Fruit fly (Drosophila melanogaster): ENCODE data around the gene capt.

capt gene

DNA sequence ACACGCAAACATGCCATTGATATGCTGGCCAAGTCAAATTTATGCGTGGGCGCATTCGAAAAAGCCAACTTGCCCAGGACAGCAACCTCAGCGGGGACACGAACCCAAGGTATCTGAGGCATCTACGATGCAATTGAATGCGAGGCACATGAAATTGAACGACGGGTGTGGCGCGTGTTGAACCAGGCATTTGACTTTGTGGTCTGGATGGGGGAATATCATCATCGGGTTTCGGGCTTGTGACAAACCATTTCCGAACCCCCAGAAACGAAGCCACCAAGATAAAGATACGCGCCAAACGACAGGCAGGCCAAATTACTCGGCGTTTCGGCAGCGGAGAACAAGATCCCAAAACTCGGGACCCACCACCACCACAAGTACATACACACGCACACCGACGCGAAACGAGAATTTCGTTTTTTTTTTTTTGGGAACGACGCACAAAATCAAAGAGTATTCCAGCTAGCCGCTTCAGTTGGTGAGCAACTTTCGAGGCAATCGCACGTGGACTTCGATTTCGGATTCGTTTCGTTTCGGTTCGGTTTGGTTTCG lies 15.3 kb downstream of the capt start, which contains the start of gene MFS3 (continued):
- 0 out of 2 replicates have a peak, but pooled peaks have one; percentile 11 for TF ChIP-seq amos (GFP tag; IDR thresholded peaks at IDR 0.05; ENCODE audit: partially characterized antibody)
- peak; percentile 96 for TF ChIP-seq sqz (GFP tag; optimal IDR thresholded peaks at IDR 0.05)
- TF ChIP-seq wek (GFP tag; optimal IDR thresholded peaks at IDR 0.05): no peak
- TF ChIP-seq CG34422 (GFP tag; IDR thresholded peaks at IDR 0.05): no peak
- TF ChIP-seq dysf (GFP tag; IDR thresholded peaks at IDR 0.05): 0 out of 3 replicates have a peak, but pooled peaks have one; percentile 22
- no peak for TF ChIP-seq unc-4 (GFP tag; IDR thresholded peaks at IDR 0.05; ENCODE audit: partially characterized antibody)
- no peak for TF ChIP-seq CG31365 (tag; optimal IDR thresholded peaks at IDR 0.05)
- no peak for TF ChIP-seq ems (GFP tag; optimal IDR thresholded peaks at IDR 0.05)
- TF ChIP-seq C15 (GFP tag; IDR thresholded peaks at IDR 0.05): 0 out of 3 replicates have a peak, but pooled peaks have one; percentile 4
- no peak for TF ChIP-seq CG8944 (GFP tag; optimal IDR thresholded peaks at IDR 0.05)
- peak; percentile 19 for TF ChIP-seq Ets97D (GFP tag; optimal IDR thresholded peaks at IDR 0.05)
- TF ChIP-seq CG8924 (tag; optimal IDR thresholded peaks at IDR 0.05): no peak
- no peak for TF ChIP-seq H15 (GFP tag; IDR thresholded peaks at IDR 0.05)
- TF ChIP-seq Mrtf (GFP tag; IDR thresholded peaks at IDR 0.05): no peak
- TF ChIP-seq CG13296 (GFP tag; optimal IDR thresholded peaks at IDR 0.05): no peak
- no peak for TF ChIP-seq CG10565 (GFP tag; optimal IDR thresholded peaks at IDR 0.05)
- TF ChIP-seq Hr78 (GFP tag; optimal IDR thresholded peaks at IDR 0.05): no peak
- TF ChIP-seq lbe (GFP tag; optimal IDR thresholded peaks at IDR 0.05): no peak
- TF ChIP-seq CG18764 (GFP tag; optimal IDR thresholded peaks at IDR 0.05): no peak
- peak; percentile 20 for TF ChIP-seq PHDP (tag; optimal IDR thresholded peaks at IDR 0.05)
- no peak for TF ChIP-seq rib (GFP tag; IDR thresholded peaks at IDR 0.05)
- no peak for TF ChIP-seq dimm (GFP tag; IDR thresholded peaks at IDR 0.05)
- no peak for TF ChIP-seq Bteb2 (GFP tag; optimal IDR thresholded peaks at IDR 0.05)
- TF ChIP-seq CG3726 (GFP tag; IDR thresholded peaks at IDR 0.05): no peak
- no peak for TF ChIP-seq Sox102F (GFP tag; optimal IDR thresholded peaks at IDR 0.05)
- no peak for TF ChIP-seq CG16863 (GFP tag; optimal IDR thresholded peaks at IDR 0.05)
- 0 out of 3 replicates have a peak, but pooled peaks have one; percentile 12 for TF ChIP-seq z (GFP tag; IDR thresholded peaks at IDR 0.05)
- no peak for TF ChIP-seq pnt (GFP tag; optimal IDR thresholded peaks at IDR 0.05)
- no peak for TF ChIP-seq CG14014 (GFP tag; IDR thresholded peaks at IDR 0.05)
- no peak for TF ChIP-seq ERR (GFP tag; optimal IDR thresholded peaks at IDR 0.05)
- TF ChIP-seq ase (GFP tag; IDR thresholded peaks at IDR 0.05): 0 out of 3 replicates have a peak, but pooled peaks have one; percentile 12
- no peak for TF ChIP-seq gcm2 (GFP tag; optimal IDR thresholded peaks at IDR 0.05)
- peak; percentile 36 for TF ChIP-seq Myb (GFP tag; optimal IDR thresholded peaks at IDR 0.05)
- TF ChIP-seq Usf (GFP tag; optimal IDR thresholded peaks at IDR 0.05): no peak
- no peak for TF ChIP-seq zen2 (GFP tag; IDR thresholded peaks at IDR 0.05; ENCODE audit: partially characterized antibody)
- peak; percentile 3 for TF ChIP-seq CG5180 (GFP tag; optimal IDR thresholded peaks at IDR 0.05)
- no peak for TF ChIP-seq twi (tag; optimal IDR thresholded peaks at IDR 0.05)
- TF ChIP-seq Ssrp (tag; optimal IDR thresholded peaks at IDR 0.05): no peak
- TF ChIP-seq CG10979 (tag; optimal IDR thresholded peaks at IDR 0.05): no peak
- TF ChIP-seq CG15479 (GFP tag; optimal IDR thresholded peaks at IDR 0.05): no peak
- no peak for TF ChIP-seq btn (GFP tag; optimal IDR thresholded peaks at IDR 0.05)
- no peak for TF ChIP-seq Sry-δ (GFP tag; optimal IDR thresholded peaks at IDR 0.05)
- peak; percentile 100 for TF ChIP-seq CG15601 (tag; optimal IDR thresholded peaks at IDR 0.05)
- peak; percentile 23 for TF ChIP-seq CG13624 (GFP tag; optimal IDR thresholded peaks at IDR 0.05)
- peak; percentile 58 for TF ChIP-seq grn (GFP tag; optimal IDR thresholded peaks at IDR 0.05)
- no peak for TF ChIP-seq Ravus (GFP tag; IDR thresholded peaks at IDR 0.05)
- TF ChIP-seq org-1 (GFP tag; optimal IDR thresholded peaks at IDR 0.05): no peak
- TF ChIP-seq seq (GFP tag; IDR thresholded peaks at IDR 0.05): no peak
- TF ChIP-seq Rx (GFP tag; IDR thresholded peaks at IDR 0.05): no peak
- peak; percentile 27 for TF ChIP-seq Abd-B (GFP tag; optimal IDR thresholded peaks at IDR 0.05)
- no peak for TF ChIP-seq CG10267 (tag; optimal IDR thresholded peaks at IDR 0.05)
